Worm (Caenorhabditis elegans) whole organism, young adult: Measurements from ENCODE around the gene rpn-6.2.
A peak's percentile ranks its signal among the peaks of the same experiment; 100 is the strongest.

Experiments
- B0019.2 ChIP-seq: fragments of 200-800 bp; sonication (Bioruptor generic); conservative IDR thresholded peaks from 2 replicates; pipeline ENCODE4 v1.3.6; 2022; ENCODE audit warnings: missing genetic modification reagents, missing genetic modification characterization, missing compliant biosample characterization
- B0035.1 ChIP-seq: sonication (generic microtip); optimal IDR thresholded peaks from 2 replicates; lab custom pipeline; 2016; ENCODE audit warnings: missing genetic modification characterization, mild to moderate bottlenecking, missing compliant biosample characterization, missing genotype, missing genetic modification reagents
- B0261.1 ChIP-seq: sonication (generic microtip); optimal IDR thresholded peaks from 2 replicates; lab custom pipeline; 2016; ENCODE audit warnings: mild to moderate bottlenecking, missing genetic modification characterization, moderate library complexity, missing compliant biosample characterization
- C17E4.6 ChIP-seq: fragments of 200-800 bp; sonication (Bioruptor generic); IDR thresholded peaks from 2 replicates; pipeline ENCODE4 v1.3.6; 2022; ENCODE audit warnings: missing genetic modification reagents, missing genetic modification characterization, missing compliant biosample characterization
- D2030.7 ChIP-seq: fragments of 200-800 bp; sonication (Bioruptor generic); IDR thresholded peaks from 2 replicates; pipeline ENCODE4 v1.3.6; 2022; ENCODE audit warnings: missing genetic modification reagents, missing genetic modification characterization, missing compliant biosample characterization
- F22D6.2 ChIP-seq: sonication (generic microtip); optimal IDR thresholded peaks from 2 replicates; lab custom pipeline; 2016; ENCODE audit warnings: mild to moderate bottlenecking, missing genetic modification characterization, missing compliant biosample characterization
- F23B12.7 ChIP-seq: sonication (generic microtip); optimal IDR thresholded peaks from 2 replicates; lab custom pipeline; 2017; ENCODE audit warnings: missing genetic modification characterization, mild to moderate bottlenecking, missing compliant biosample characterization, antibody characterized with exemption, moderate library complexity; ENCODE audit not compliant: insufficient read depth
- F37B4.10 ChIP-seq: fragments of 200-800 bp; sonication (Bioruptor generic); IDR thresholded peaks from 2 replicates; pipeline ENCODE4 v1.3.6; 2022; ENCODE audit warnings: missing genetic modification characterization, missing compliant biosample characterization
- K12H6.12 ChIP-seq: fragments of 200-800 bp; sonication (Bioruptor generic); optimal IDR thresholded peaks from 2 replicates; lab custom pipeline; 2018; ENCODE audit warnings: mild to moderate bottlenecking, missing genetic modification characterization, missing compliant biosample characterization
- Y53F4B.3 ChIP-seq: fragments of 200-800 bp; sonication (Bioruptor generic); IDR thresholded peaks from 2 replicates; pipeline ENCODE4 v1.3.6; 2022; ENCODE audit warnings: missing genetic modification reagents, missing genetic modification characterization, missing compliant biosample characterization
- akir-1 ChIP-seq: fragments of 200-800 bp; sonication (Bioruptor generic); optimal IDR thresholded peaks from 2 replicates; lab custom pipeline; 2018; ENCODE audit warnings: mild to moderate bottlenecking, missing genetic modification characterization, moderate library complexity, missing compliant biosample characterization
- athp-1 ChIP-seq: sonication (generic microtip); optimal IDR thresholded peaks from 2 replicates; lab custom pipeline; 2017; ENCODE audit warnings: mild to moderate bottlenecking, missing genetic modification characterization, missing compliant biosample characterization
- bed-1 ChIP-seq: fragments of 200-800 bp; sonication (Bioruptor generic); IDR thresholded peaks from 2 replicates; pipeline ENCODE4 v1.3.6; 2022; ENCODE audit warnings: missing genetic modification reagents, missing genetic modification characterization, missing compliant biosample characterization
- cebp-1 ChIP-seq, 2 experiments: fragments of 200-800 bp in 1 of 2; sonication (Bioruptor generic) in 1 of 2; sonication (generic microtip) in 1 of 2; IDR thresholded peaks in 1 of 2; optimal IDR thresholded peaks in 1 of 2; 2 replicates each; pipeline versions ENCODE4 v1.3.6 to Lab custom; 2017 to 2022; ENCODE audit warnings: missing compliant biosample characterization in 2 of 2, missing genetic modification characterization in 2 of 2, mild to moderate bottlenecking in 1 of 2, missing genetic modification reagents in 1 of 2, moderate library complexity in 1 of 2
- ceh-40 ChIP-seq: fragments of 200-800 bp; sonication (Bioruptor generic); IDR thresholded peaks from 2 replicates; pipeline ENCODE4 v1.3.6; 2022; ENCODE audit warnings: missing genetic modification characterization, missing compliant biosample characterization
- die-1 ChIP-seq: sonication (generic microtip); optimal IDR thresholded peaks from 2 replicates; lab custom pipeline; 2016; ENCODE audit warnings: missing genotype, mild to moderate bottlenecking, missing genetic modification characterization, missing compliant biosample characterization
- dox-1 ChIP-seq: fragments of 200-800 bp; sonication (Bioruptor generic); IDR thresholded peaks from 2 replicates; pipeline ENCODE4 v1.3.6; 2022; ENCODE audit warnings: missing genetic modification reagents, missing genetic modification characterization, missing compliant biosample characterization
- dpl-1 ChIP-seq: fragments of 150-350 bp; optimal IDR thresholded peaks from 2 replicates; lab custom pipeline; 2014; ENCODE audit warnings: missing biosample characterization, missing genetic modification reagents, missing genetic modification characterization
- egl-18 ChIP-seq: fragments of 200-800 bp; sonication (Bioruptor generic); IDR thresholded peaks from 2 replicates; pipeline ENCODE4 v1.3.6; 2022; ENCODE audit warnings: missing genetic modification reagents, missing genetic modification characterization, missing compliant biosample characterization
- ekl-4 ChIP-seq: fragments of 200-800 bp; sonication (Bioruptor generic); IDR thresholded peaks from 2 replicates; pipeline ENCODE4 v1.3.6; 2022; ENCODE audit warnings: missing genetic modification reagents, missing genetic modification characterization, missing compliant biosample characterization
- him-1 ChIP-seq: sonication (generic microtip); optimal IDR thresholded peaks from 2 replicates; lab custom pipeline; 2016; ENCODE audit warnings: missing genotype, missing genetic modification reagents, missing genetic modification characterization, missing compliant biosample characterization
- hrde-1 ChIP-seq: sonication (generic microtip); optimal IDR thresholded peaks from 2 replicates; lab custom pipeline; 2016; ENCODE audit warnings: missing genetic modification characterization, mild to moderate bottlenecking, missing compliant biosample characterization, moderate library complexity, missing genotype, missing genetic modification reagents, borderline replicate concordance
- let-526 ChIP-seq: fragments of 200-800 bp; sonication (Bioruptor generic); IDR thresholded peaks from 2 replicates; pipeline ENCODE4 v1.3.6; 2022; ENCODE audit warnings: missing genetic modification reagents, missing genetic modification characterization, missing compliant biosample characterization
- lin-54 ChIP-seq: fragments of 200-800 bp; sonication (Bioruptor generic); optimal IDR thresholded peaks from 2 replicates; lab custom pipeline; 2018; ENCODE audit warnings: mild to moderate bottlenecking, missing genetic modification characterization, missing compliant biosample characterization
- lsl-1 ChIP-seq: fragments of 200-800 bp; sonication (Bioruptor generic); optimal IDR thresholded peaks from 2 replicates; lab custom pipeline; 2018; ENCODE audit warnings: mild to moderate bottlenecking, missing genetic modification characterization, moderate library complexity, missing compliant biosample characterization
- lsy-27 ChIP-seq: sonication (generic microtip); optimal IDR thresholded peaks from 2 replicates; lab custom pipeline; 2017; ENCODE audit warnings: missing genetic modification characterization, mild to moderate bottlenecking, missing compliant biosample characterization, antibody characterized with exemption, missing genotype, borderline replicate concordance; ENCODE audit not compliant: insufficient read depth
- madf-3 ChIP-seq: fragments of 200-800 bp; sonication (Bioruptor generic); IDR thresholded peaks from 2 replicates; pipeline ENCODE4 v1.3.6; 2022; ENCODE audit warnings: missing genetic modification reagents, missing genetic modification characterization, missing compliant biosample characterization
- mxl-1 ChIP-seq: sonication (generic microtip); optimal IDR thresholded peaks from 2 replicates; lab custom pipeline; 2016; ENCODE audit warnings: missing genetic modification characterization, missing compliant biosample characterization
- nfya-1 ChIP-seq: sonication (generic microtip); optimal IDR thresholded peaks from 2 replicates; lab custom pipeline; 2017; ENCODE audit warnings: antibody characterized with exemption, missing compliant biosample characterization, missing genetic modification characterization, borderline replicate concordance; ENCODE audit not compliant: insufficient read depth
- nfya-2 ChIP-seq: fragments of 200-800 bp; sonication (Bioruptor generic); IDR thresholded peaks from 2 replicates; pipeline ENCODE4 v1.3.6; 2022; ENCODE audit warnings: missing genetic modification reagents, missing genetic modification characterization, missing compliant biosample characterization
- nhr-120 ChIP-seq: fragments of 200-800 bp; sonication (Bioruptor generic); IDR thresholded peaks from 2 replicates; pipeline ENCODE4 v1.3.6; 2022; ENCODE audit warnings: missing genetic modification characterization, missing compliant biosample characterization
- nhr-179 ChIP-seq: sonication (generic microtip); optimal IDR thresholded peaks from 2 replicates; lab custom pipeline; 2016; ENCODE audit warnings: mild to moderate bottlenecking, missing genetic modification characterization, missing compliant biosample characterization
- nhr-80 ChIP-seq: sonication (generic microtip); optimal IDR thresholded peaks from 2 replicates; lab custom pipeline; 2016; ENCODE audit warnings: missing genetic modification characterization, missing compliant biosample characterization
- nhr-90 ChIP-seq: sonication (generic microtip); optimal IDR thresholded peaks from 2 replicates; lab custom pipeline; 2016; ENCODE audit warnings: missing genotype, mild to moderate bottlenecking, missing genetic modification characterization, missing compliant biosample characterization
- rec-8 ChIP-seq, 2 experiments: sonication (generic microtip); optimal IDR thresholded peaks; 2 replicates each; lab custom pipeline; 2016; ENCODE audit warnings: mild to moderate bottlenecking in 2 of 2, missing genetic modification characterization in 2 of 2, missing genetic modification reagents in 2 of 2, missing genotype in 2 of 2, missing biosample characterization in 1 of 2, missing compliant biosample characterization in 1 of 2, moderate library complexity in 1 of 2
- repo-1 ChIP-seq: sonication (generic microtip); optimal IDR thresholded peaks from 2 replicates; lab custom pipeline; 2017; ENCODE audit warnings: mild to moderate bottlenecking, missing genetic modification characterization, missing compliant biosample characterization
- rpc-1 ChIP-seq, 2 experiments: fragments of 150-350 bp in 1 of 2; sonication (generic microtip) in 1 of 2; optimal IDR thresholded peaks; 2 replicates each; lab custom pipeline; 2014 to 2018; ENCODE audit warnings: missing biosample characterization in 1 of 2, missing genetic modification characterization in 1 of 2, missing genetic modification reagents in 1 of 2, missing genotype in 1 of 2
- sea-2 ChIP-seq: fragments of 200-800 bp; sonication (Bioruptor generic); IDR thresholded peaks from 2 replicates; pipeline ENCODE4 v1.3.6; 2022; ENCODE audit warnings: missing genetic modification characterization, missing compliant biosample characterization
- snpc-1.3 ChIP-seq: sonication (generic microtip); optimal IDR thresholded peaks from 2 replicates; lab custom pipeline; 2017; ENCODE audit warnings: missing genetic modification characterization, mild to moderate bottlenecking, missing compliant biosample characterization, antibody characterized with exemption, moderate library complexity, missing genotype, missing genetic modification reagents; ENCODE audit not compliant: insufficient read depth
- snpc-3.4 ChIP-seq: sonication (generic microtip); optimal IDR thresholded peaks from 2 replicates; lab custom pipeline; 2017; ENCODE audit warnings: missing genetic modification characterization, mild to moderate bottlenecking, missing compliant biosample characterization, antibody characterized with exemption, moderate library complexity, missing genotype, missing genetic modification reagents
- snpc-4 ChIP-seq, 5 experiments: fragments of 150-350 bp in 1 of 5; sonication (generic microtip) in 4 of 5; optimal IDR thresholded peaks; 2 replicates each; lab custom pipeline; 2014 to 2018; ENCODE audit warnings: missing genetic modification characterization in 5 of 5, missing biosample characterization in 3 of 5, antibody characterized with exemption in 2 of 5, mild to moderate bottlenecking in 2 of 5, missing compliant biosample characterization in 2 of 5, missing genotype in 2 of 5, moderate library complexity in 2 of 5, missing genetic modification reagents in 1 of 5
- tlf-1 ChIP-seq: fragments of 200-800 bp; sonication (Bioruptor generic); optimal IDR thresholded peaks from 2 replicates; lab custom pipeline; 2018; ENCODE audit warnings: mild to moderate bottlenecking, missing genetic modification characterization, missing compliant biosample characterization
- unc-62 ChIP-seq: fragments of 150-350 bp; optimal IDR thresholded peaks from 2 replicates; lab custom pipeline; 2014; ENCODE audit warnings: missing biosample characterization, missing genetic modification reagents, missing genetic modification characterization
- ztf-22 ChIP-seq: fragments of 200-800 bp; sonication (Bioruptor generic); optimal IDR thresholded peaks from 2 replicates; lab custom pipeline; 2018; ENCODE audit warnings: mild to moderate bottlenecking, missing genetic modification characterization, moderate library complexity, missing compliant biosample characterization
- ztf-26 ChIP-seq: sonication (generic microtip); optimal IDR thresholded peaks from 2 replicates; lab custom pipeline; 2017; ENCODE audit warnings: missing genetic modification characterization, missing compliant biosample characterization
- ztf-3 ChIP-seq: fragments of 200-800 bp; sonication (Bioruptor generic); optimal IDR thresholded peaks from 2 replicates; lab custom pipeline; 2018; ENCODE audit warnings: mild to moderate bottlenecking, missing genetic modification characterization, missing compliant biosample characterization

The rpn-6.2 gene

ce11 chrIII:9051119-9051597 is 49.4 kb upstream of the rpn-6.2 start (continued):
- TF ChIP-seq ztf-22 (GFP tag; lab: Kevin White, UChicago) (peak; percentile 32), mxl-1 (tag; lab: Kevin White, UChicago) (no peak), madf-3 (peak; percentile 45; the same call in 1 of the 2 replicates), Y53F4B.3 (no peak), snpc-4 (GFP tag; optimal IDR thresholded peaks at IDR 0.05; lab: Kevin White, UChicago) (no peak), snpc-4 (tag; optimal IDR thresholded peaks at IDR 0.05; lab: Kevin White, UChicago) (peak in 2 of 4 experiments; percentile 23 to 46), B0019.2 (GFP tag; lab: Robert Waterston, UW) (no peak), nfya-2 (no peak), ekl-4 (GFP tag; lab: Robert Waterston, UW) (peak; percentile 59; the same call in 1 of the 2 replicates), B0261.1 (peak; percentile 33), rpc-1 (optimal IDR thresholded peaks at IDR 0.05; lab: Kevin White, UChicago) (no peak), rpc-1 (tag; optimal IDR thresholded peaks at IDR 0.05; lab: Kevin White, UChicago) (no peak), ceh-40 (peak; percentile 42; the same call in 1 of the 2 replicates), nhr-120 (GFP tag; lab: Robert Waterston, UW) (no peak), egl-18 (no peak), nhr-179 (tag; lab: Kevin White, UChicago) (no peak), F23B12.7 (tag; lab: Kevin White, UChicago) (peak; percentile 89), nhr-90 (tag; lab: Kevin White, UChicago) (peak; percentile 24), cebp-1 (GFP tag; IDR thresholded peaks at IDR 0.05; lab: Robert Waterston, UW) (peak; percentile 98), cebp-1 (tag; optimal IDR thresholded peaks at IDR 0.05; lab: Kevin White, UChicago) (peak; percentile 98), B0035.1 (tag; lab: Kevin White, UChicago) (no peak), D2030.7 (no peak), nhr-80 (peak; percentile 84), nfya-1 (tag; lab: Kevin White, UChicago) (no peak), die-1 (tag; lab: Kevin White, UChicago) (no peak), unc-62 (GFP tag; lab: Kevin White, UChicago) (peak; percentile 61), lin-54 (GFP tag; lab: Kevin White, UChicago) (peak; percentile 56), snpc-1.3 (tag; lab: Kevin White, UChicago) (peak; percentile 35), sea-2 (GFP tag; lab: Robert Waterston, UW) (no peak), let-526 (GFP tag; lab: Robert Waterston, UW) (peak; percentile 63; the same call in 1 of the 2 replicates), lsy-27 (tag; lab: Kevin White, UChicago) (no peak), C17E4.6 (GFP tag; lab: Robert Waterston, UW) (no peak), F22D6.2 (no peak), rec-8 (tag; optimal IDR thresholded peaks at IDR 0.05; lab: Kevin White, UChicago) (no peak), snpc-3.4 (tag; lab: Kevin White, UChicago) (no peak), lsl-1 (GFP tag; lab: Kevin White, UChicago) (peak; percentile 42), F37B4.10 (GFP tag; lab: Robert Waterston, UW) (no peak), K12H6.12 (tag; lab: Kevin White, UChicago) (peak; percentile 63), athp-1 (no peak), akir-1 (GFP tag; lab: Kevin White, UChicago) (peak; percentile 20), ztf-26 (tag; lab: Kevin White, UChicago) (peak; percentile 87), bed-1 (GFP tag; lab: Robert Waterston, UW) (no peak), dpl-1 (GFP tag; lab: Kevin White, UChicago) (peak; percentile 12), repo-1 (tag; lab: Kevin White, UChicago) (peak; percentile 80), hrde-1 (no peak), tlf-1 (GFP tag; lab: Kevin White, UChicago) (peak; percentile 76), ztf-3 (GFP tag; lab: Kevin White, UChicago) (no peak), dox-1 (GFP tag; lab: Robert Waterston, UW) (peak; percentile 76), him-1 (no peak)
